Worm (Caenorhabditis elegans) whole organism, early embryonic: ENCODE results near the gene lys-3.

Experiments used
- B0310.2 ChIP-seq: sonication (generic microtip); optimal IDR thresholded peaks from 2 replicates; lab custom pipeline; 2016; ENCODE audit warnings: mild to moderate bottlenecking, missing genetic modification characterization, missing compliant biosample characterization
- F13C5.2 ChIP-seq: sonication (generic microtip); optimal IDR thresholded peaks from 2 replicates; lab custom pipeline; 2017; ENCODE audit warnings: mild to moderate bottlenecking, missing genetic modification characterization, inconsistent platforms, missing compliant biosample characterization
- aly-1 ChIP-seq: sonication (generic microtip); optimal IDR thresholded peaks from 2 replicates; lab custom pipeline; 2016; ENCODE audit warnings: missing genetic modification characterization, missing compliant biosample characterization
- ama-1 ChIP-seq: fragments of 150-350 bp; optimal IDR thresholded peaks from 2 replicates; lab custom pipeline; 2014
- ceh-13 ChIP-seq: fragments of 200-800 bp; sonication (Bioruptor generic); optimal IDR thresholded peaks from 2 replicates; lab custom pipeline; 2018; ENCODE audit warnings: mild to moderate bottlenecking, missing genetic modification characterization, missing compliant biosample characterization
- ceh-36 ChIP-seq: sonication (generic microtip); optimal IDR thresholded peaks from 2 replicates; lab custom pipeline; 2016; ENCODE audit warnings: missing genetic modification characterization, inconsistent platforms, missing compliant biosample characterization
- ets-7 ChIP-seq: sonication (generic microtip); optimal IDR thresholded peaks from 2 replicates; lab custom pipeline; 2016; ENCODE audit warnings: missing genotype, missing genetic modification characterization, missing compliant biosample characterization
- flt-1 ChIP-seq: fragments of 200-800 bp; sonication (Bioruptor generic); IDR thresholded peaks from 2 replicates; pipeline ENCODE4 v1.3.6; 2022; ENCODE audit warnings: missing genetic modification characterization, missing compliant biosample characterization
- hmbx-1 ChIP-seq: sonication (generic microtip); optimal IDR thresholded peaks from 2 replicates; lab custom pipeline; 2016; ENCODE audit warnings: mild to moderate bottlenecking, missing genetic modification characterization, missing compliant biosample characterization
- hmg-4 ChIP-seq: fragments of 200-800 bp; sonication (Bioruptor generic); optimal IDR thresholded peaks from 2 replicates; lab custom pipeline; 2018; ENCODE audit warnings: mild to moderate bottlenecking, missing genetic modification characterization, missing compliant biosample characterization
- hnd-1 ChIP-seq: sonication (generic microtip); optimal IDR thresholded peaks from 2 replicates; lab custom pipeline; 2016; ENCODE audit warnings: missing genetic modification characterization, missing compliant biosample characterization
- pes-1 ChIP-seq: fragments of 200-800 bp; sonication (Bioruptor generic); IDR thresholded peaks from 2 replicates; pipeline ENCODE4 v1.3.6; 2022; ENCODE audit warnings: missing genetic modification reagents, missing genetic modification characterization, missing compliant biosample characterization
- scrt-1 ChIP-seq: fragments of 200-800 bp; sonication (Bioruptor generic); IDR thresholded peaks from 2 replicates; pipeline ENCODE4 v1.3.6; 2022; ENCODE audit warnings: missing genetic modification characterization, missing compliant biosample characterization
- sea-1 ChIP-seq: fragments of 200-800 bp; sonication (Bioruptor generic); conservative IDR thresholded peaks from 2 replicates; pipeline ENCODE4 v1.3.6; 2022; ENCODE audit warnings: missing genetic modification characterization, missing compliant biosample characterization
- tbx-11 ChIP-seq: fragments of 200-800 bp; sonication (Bioruptor generic); IDR thresholded peaks from 2 replicates; pipeline ENCODE4 v1.3.6; 2022; ENCODE audit warnings: missing genetic modification characterization, missing compliant biosample characterization
- tbx-37 ChIP-seq: fragments of 200-800 bp; sonication (Bioruptor generic); conservative IDR thresholded peaks from 2 replicates; pipeline ENCODE4 v1.3.6; 2022; ENCODE audit warnings: missing genetic modification reagents, missing genetic modification characterization, missing compliant biosample characterization
- tra-4 ChIP-seq: sonication (generic microtip); optimal IDR thresholded peaks from 2 replicates; lab custom pipeline; 2017; ENCODE audit warnings: missing genetic modification characterization, missing compliant biosample characterization

lys-3 gene

DNA sequence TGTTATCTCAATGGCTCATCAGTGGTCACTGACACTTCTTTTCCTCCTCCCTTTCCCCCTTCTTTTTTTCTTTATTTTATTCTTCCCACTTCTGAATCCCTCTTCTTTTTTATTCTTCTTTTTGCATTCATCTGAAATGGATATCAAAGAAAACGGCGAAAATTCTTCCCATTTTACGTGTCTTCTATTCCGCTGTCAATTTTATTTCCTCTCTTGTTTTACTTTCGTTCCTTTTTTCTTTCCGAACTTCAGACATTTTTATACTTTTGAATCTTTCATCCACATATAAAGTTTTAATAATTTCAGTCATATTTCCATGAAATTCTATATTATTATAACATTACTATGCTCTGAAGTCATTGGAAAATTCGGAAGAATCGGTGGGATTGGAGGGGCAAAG is 3.9 kb upstream of the lys-3 start, which contains the start of gene B0024.3:
B0024.3 (plus strand) TSS at position 301 of the 400 bp plus-strand sequence.
- TF ChIP-seq ceh-13 (GFP tag; lab: Kevin White, UChicago): no peak

DNA sequence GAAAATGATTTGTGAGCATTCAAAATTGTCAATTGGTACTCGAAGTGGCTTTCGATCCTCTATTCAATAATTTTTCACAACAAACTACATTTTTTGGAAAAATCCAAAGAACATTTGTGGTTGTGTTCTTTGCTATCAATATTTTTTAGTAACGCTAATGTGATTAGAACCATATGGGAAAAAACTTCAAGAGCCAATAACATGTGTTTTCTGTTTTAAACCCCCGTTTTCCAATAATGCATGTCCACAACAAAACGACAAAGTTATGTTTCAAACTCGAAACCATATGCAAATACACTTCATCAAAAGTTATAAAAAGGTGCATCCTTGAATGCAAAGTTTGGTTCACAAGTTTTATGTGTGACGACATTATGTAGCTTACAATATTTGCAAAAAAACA is 2.5 kb upstream of the lys-3 start:
- no peak for TF ChIP-seq flt-1 (GFP tag; lab: Robert Waterston, UW)
- TF ChIP-seq hmg-4 (GFP tag; lab: Kevin White, UChicago): no peak
- TF ChIP-seq F13C5.2 (tag; lab: Kevin White, UChicago): no peak
- TF ChIP-seq aly-1: no peak
- no peak for TF ChIP-seq tra-4 (tag; lab: Kevin White, UChicago)
- TF ChIP-seq hnd-1 (tag; lab: Kevin White, UChicago): no peak
- no peak for TF ChIP-seq ceh-13 (GFP tag; lab: Kevin White, UChicago)
- TF ChIP-seq B0310.2: no peak
- TF ChIP-seq pes-1 (GFP tag; lab: Robert Waterston, UW): no peak
- TF ChIP-seq ets-7 (tag; lab: Kevin White, UChicago): no peak

DNA sequence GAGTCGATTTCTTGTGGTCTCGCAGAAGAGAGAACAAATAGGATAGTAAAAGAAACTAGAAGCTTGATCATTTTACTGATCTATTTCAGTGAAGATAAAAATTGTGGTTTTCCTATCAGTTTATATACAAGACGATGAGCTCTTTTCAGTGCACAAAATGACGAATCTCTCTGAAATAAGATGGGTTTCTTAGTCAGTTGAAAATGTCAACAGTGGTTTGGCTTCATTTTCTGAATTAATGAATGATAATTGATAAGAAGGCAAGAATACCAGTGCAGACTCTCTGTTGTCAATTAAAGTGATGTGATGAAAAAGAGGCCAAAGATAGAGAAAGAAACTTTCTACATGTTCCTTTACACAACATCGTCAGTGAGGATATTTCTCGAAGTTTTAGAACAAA is 2.0 kb downstream of the lys-3 start, which contains the start of gene lys-2:
lys-2 (minus strand) TSS at position 101 of the 400 bp plus-strand sequence.
- TF ChIP-seq hmg-4 (GFP tag; lab: Kevin White, UChicago) (no peak), tbx-37 (GFP tag; lab: Robert Waterston, UW) (no peak), tbx-11 (GFP tag; lab: Robert Waterston, UW) (no peak), hnd-1 (tag; lab: Kevin White, UChicago) (no peak), aly-1 (no peak)

DNA sequence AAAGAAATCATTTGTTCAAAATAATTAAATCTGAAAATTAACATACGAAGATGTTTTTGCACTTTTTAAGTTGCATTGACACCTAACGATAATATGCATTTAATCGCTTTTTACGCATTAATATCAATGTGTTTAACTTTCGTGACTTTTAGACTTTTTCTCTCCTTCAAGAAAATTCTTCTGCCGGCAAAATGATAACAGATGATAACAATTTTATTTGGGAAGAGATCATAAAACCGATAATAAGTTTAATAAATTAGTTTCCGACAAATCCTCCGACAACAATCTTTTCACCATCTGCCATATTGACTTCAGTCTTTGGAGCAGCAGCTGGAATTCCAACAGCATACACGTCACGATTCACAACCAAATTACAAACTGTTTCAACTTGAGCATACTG is 3.2 kb downstream of the lys-3 start:
- TF ChIP-seq sea-1 (GFP tag; lab: Robert Waterston, UW) (no peak), flt-1 (GFP tag; lab: Robert Waterston, UW) (no peak), tra-4 (tag; lab: Kevin White, UChicago) (no peak), ets-7 (tag; lab: Kevin White, UChicago) (no peak), hnd-1 (tag; lab: Kevin White, UChicago) (no peak), ama-1 (no peak), hmg-4 (GFP tag; lab: Kevin White, UChicago) (no peak), tbx-11 (GFP tag; lab: Robert Waterston, UW) (no peak), ceh-13 (GFP tag; lab: Kevin White, UChicago) (no peak), scrt-1 (GFP tag; lab: Robert Waterston, UW) (no peak), hmbx-1 (no peak), tbx-37 (GFP tag; lab: Robert Waterston, UW) (no peak), aly-1 (no peak), ceh-36 (tag; lab: Kevin White, UChicago) (no peak), F13C5.2 (tag; lab: Kevin White, UChicago) (no peak), pes-1 (GFP tag; lab: Robert Waterston, UW) (no peak), B0310.2 (no peak)

DNA sequence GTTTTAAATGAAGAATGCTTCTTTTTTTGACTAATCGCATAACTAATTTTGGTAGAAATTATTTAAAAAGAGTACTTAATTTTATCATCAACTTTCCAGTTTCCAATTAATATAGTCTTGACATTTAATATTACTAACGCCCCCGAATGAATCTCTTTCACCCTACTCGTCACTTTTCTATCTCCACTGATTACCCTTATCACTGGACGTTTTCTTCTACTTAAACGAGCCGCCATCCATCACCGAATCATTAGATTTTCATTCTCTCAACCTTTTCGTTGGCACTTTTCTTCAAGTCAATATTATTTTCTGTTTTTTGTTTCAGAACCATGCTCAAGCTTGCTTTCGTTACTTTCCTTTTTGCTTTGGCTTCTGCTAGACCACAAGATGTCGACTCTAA is 5.8 kb downstream of the lys-3 start, which contains the start of gene lys-1:
lys-1 (plus strand) TSS at position 326 of the 400 bp plus-strand sequence.
- no peak for TF ChIP-seq tbx-11 (GFP tag; lab: Robert Waterston, UW)
- no peak for TF ChIP-seq ceh-36 (tag; lab: Kevin White, UChicago)
- TF ChIP-seq pes-1 (GFP tag; lab: Robert Waterston, UW): no peak
- no peak for TF ChIP-seq hmbx-1
- no peak for TF ChIP-seq F13C5.2 (tag; lab: Kevin White, UChicago)
- TF ChIP-seq aly-1: no peak
- no peak for TF ChIP-seq tbx-37 (GFP tag; lab: Robert Waterston, UW)
- no peak for TF ChIP-seq tra-4 (tag; lab: Kevin White, UChicago)
- TF ChIP-seq flt-1 (GFP tag; lab: Robert Waterston, UW): no peak

DNA sequence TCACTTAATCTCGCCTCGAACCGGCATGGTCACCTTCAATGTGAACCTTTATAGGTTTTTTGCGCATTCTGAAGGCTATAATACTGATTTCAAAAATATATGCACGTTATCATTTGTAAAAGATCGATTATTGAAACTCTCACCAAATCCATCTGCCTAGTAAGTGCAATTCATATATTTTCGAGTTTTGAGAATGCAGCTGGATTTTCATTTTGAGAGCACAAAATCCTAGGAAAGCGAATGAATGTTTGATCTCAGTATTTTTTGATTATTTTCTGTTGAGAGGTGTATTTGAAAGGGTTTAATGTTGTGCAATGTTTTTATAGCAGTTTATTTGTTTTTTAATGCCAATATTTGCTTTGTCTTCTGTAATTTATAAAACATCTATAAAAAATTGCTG is 7.3 kb downstream of the lys-3 start:
- no peak for TF ChIP-seq scrt-1 (GFP tag; lab: Robert Waterston, UW)
- TF ChIP-seq tra-4 (tag; lab: Kevin White, UChicago): no peak
- TF ChIP-seq aly-1: no peak
- TF ChIP-seq tbx-11 (GFP tag; lab: Robert Waterston, UW): no peak
- no peak for TF ChIP-seq hmg-4 (GFP tag; lab: Kevin White, UChicago)
- no peak for TF ChIP-seq ama-1
- TF ChIP-seq tbx-37 (GFP tag; lab: Robert Waterston, UW): no peak
- TF ChIP-seq flt-1 (GFP tag; lab: Robert Waterston, UW): no peak
- no peak for TF ChIP-seq hnd-1 (tag; lab: Kevin White, UChicago)
- no peak for TF ChIP-seq ceh-13 (GFP tag; lab: Kevin White, UChicago)

DNA sequence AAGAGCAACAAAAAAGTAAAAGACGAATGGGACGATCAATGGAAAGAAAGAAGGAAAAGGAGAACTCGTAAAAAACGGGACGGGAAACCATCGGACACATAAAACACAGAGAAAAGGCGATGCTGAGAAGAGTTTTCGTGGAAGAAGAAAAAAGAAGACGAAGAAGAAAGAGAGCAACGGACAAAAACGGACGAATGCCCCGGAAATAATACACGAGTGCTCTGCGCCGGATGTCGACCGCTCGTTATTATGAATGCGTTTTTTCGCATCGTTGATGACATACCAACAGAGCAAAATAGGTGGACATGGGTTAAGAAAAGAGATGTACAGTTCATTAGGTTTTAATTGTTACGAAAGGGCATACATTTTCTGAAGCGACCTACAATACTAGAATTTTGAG is 7.7 kb downstream of the lys-3 start, which contains the start of gene Y22F5A.11:
Y22F5A.11 (minus strand) TSS at position 28 of the 400 bp plus-strand sequence.
- TF ChIP-seq hmbx-1: no peak
- no peak for TF ChIP-seq B0310.2
- TF ChIP-seq tbx-37 (GFP tag; lab: Robert Waterston, UW): no peak
- TF ChIP-seq scrt-1 (GFP tag; lab: Robert Waterston, UW): no peak
- TF ChIP-seq sea-1 (GFP tag; lab: Robert Waterston, UW): no peak
- TF ChIP-seq ets-7 (tag; lab: Kevin White, UChicago): no peak
- no peak for TF ChIP-seq tbx-11 (GFP tag; lab: Robert Waterston, UW)
- TF ChIP-seq ceh-36 (tag; lab: Kevin White, UChicago): no peak
- no peak for TF ChIP-seq pes-1 (GFP tag; lab: Robert Waterston, UW)

DNA sequence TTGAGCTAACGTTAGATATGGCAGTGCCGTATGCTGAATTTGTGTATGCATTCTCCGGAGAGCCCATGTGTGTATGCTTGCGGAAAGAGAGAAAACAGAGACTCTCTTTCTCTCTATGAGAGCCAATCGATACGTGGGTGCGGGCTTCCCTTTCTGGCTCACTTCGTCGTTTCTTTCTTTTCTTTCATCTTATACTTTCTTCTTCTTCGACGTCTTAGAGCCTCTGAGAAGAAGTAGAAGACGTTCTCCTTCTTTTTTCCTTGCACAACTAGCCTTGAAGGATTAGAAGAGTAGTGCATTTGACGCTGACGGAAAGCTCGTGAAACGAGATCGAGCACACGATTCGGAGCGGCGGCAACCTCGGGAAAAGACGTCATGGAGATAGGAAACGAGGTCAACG is 9.5 kb downstream of the lys-3 start:
- TF ChIP-seq pes-1 (GFP tag; lab: Robert Waterston, UW) (no peak), tra-4 (tag; lab: Kevin White, UChicago) (no peak), tbx-11 (GFP tag; lab: Robert Waterston, UW) (no peak), flt-1 (GFP tag; lab: Robert Waterston, UW) (no peak), tbx-37 (GFP tag; lab: Robert Waterston, UW) (no peak), hnd-1 (tag; lab: Kevin White, UChicago) (no peak), hmg-4 (GFP tag; lab: Kevin White, UChicago) (no peak), hmbx-1 (no peak), scrt-1 (GFP tag; lab: Robert Waterston, UW) (no peak), ets-7 (tag; lab: Kevin White, UChicago) (no peak), sea-1 (GFP tag; lab: Robert Waterston, UW) (no peak), ceh-36 (tag; lab: Kevin White, UChicago) (no peak), ama-1 (no peak), ceh-13 (GFP tag; lab: Kevin White, UChicago) (no peak), B0310.2 (no peak)
